Worm (Caenorhabditis elegans) whole organism, L4 larva: ENCODE data around the gene dach-1.

Experiments
- F10B5.3 ChIP-seq: sonication (generic microtip); optimal IDR thresholded peaks from 2 replicates; lab custom pipeline; 2016; ENCODE audit warnings: mild to moderate bottlenecking, missing genetic modification characterization, missing compliant biosample characterization
- F49E8.2 ChIP-seq: sonication (generic microtip); optimal IDR thresholded peaks from 2 replicates; lab custom pipeline; 2016; ENCODE audit warnings: missing compliant biosample characterization, mild to moderate bottlenecking, missing genetic modification characterization, borderline replicate concordance
- R02D3.7 ChIP-seq: fragments of 150-350 bp; sonication (generic microtip); optimal IDR thresholded peaks from 3 replicates; lab custom pipeline; 2014; ENCODE audit warnings: missing biosample characterization, missing genetic modification characterization
- arid-1 ChIP-seq: fragments of 200-800 bp; sonication (Bioruptor generic); conservative IDR thresholded peaks from 2 replicates; pipeline ENCODE4 v1.3.6; 2022; ENCODE audit warnings: missing genetic modification reagents, missing genetic modification characterization, missing compliant biosample characterization
- ces-1 ChIP-seq: fragments of 150-350 bp; sonication (generic microtip); optimal IDR thresholded peaks from 4 replicates; lab custom pipeline; 2014; ENCODE audit warnings: missing biosample characterization, missing genetic modification reagents, missing genetic modification characterization
- egl-27 ChIP-seq: sonication (generic microtip); optimal IDR thresholded peaks from 3 replicates; lab custom pipeline; 2017; ENCODE audit warnings: missing biosample characterization, missing genetic modification reagents, missing genetic modification characterization
- fkh-10 ChIP-seq: fragments of 150-350 bp; optimal IDR thresholded peaks from 2 replicates; lab custom pipeline; 2014; ENCODE audit warnings: missing biosample characterization, missing genetic modification reagents, missing genetic modification characterization
- lin-15B ChIP-seq: fragments of 150-350 bp; sonication (generic microtip); optimal IDR thresholded peaks from 3 replicates; lab custom pipeline; 2014; ENCODE audit warnings: missing biosample characterization, missing genetic modification characterization
- nhr-237 ChIP-seq: sonication (generic microtip); optimal IDR thresholded peaks from 2 replicates; lab custom pipeline; 2017; ENCODE audit warnings: missing biosample characterization, missing genetic modification characterization
- pha-4 ChIP-seq, 2 experiments: fragments of 150-350 bp in 1 of 2; fragments of 200-800 bp in 1 of 2; sonication (Bioruptor generic) in 1 of 2; IDR thresholded peaks in 1 of 2; optimal IDR thresholded peaks in 1 of 2; 2 replicates each; pipeline versions ENCODE4 v1.3.6 to Lab custom; 2014 to 2022; ENCODE audit warnings: missing genetic modification characterization in 2 of 2, missing genetic modification reagents in 2 of 2, missing biosample characterization in 1 of 2, missing compliant biosample characterization in 1 of 2
- tag-97 ChIP-seq: fragments of 200-800 bp; sonication (Bioruptor generic); IDR thresholded peaks from 2 replicates; pipeline ENCODE4 v1.3.6; 2022; ENCODE audit warnings: missing genetic modification characterization, missing compliant biosample characterization
- unc-62 ChIP-seq, 3 experiments: fragments of 150-350 bp in 1 of 3; sonication (generic microtip); optimal IDR thresholded peaks in 2 of 3; peaks in 1 of 3; 1 replicate in 1 of 3; 2 replicates in 2 of 3; lab custom pipeline; 2014 to 2017; ENCODE audit warnings: missing biosample characterization in 3 of 3, missing genetic modification characterization in 3 of 3, missing genetic modification reagents in 3 of 3, missing genotype in 1 of 3
- vab-7 ChIP-seq: fragments of 200-800 bp; sonication (Bioruptor generic); IDR thresholded peaks from 2 replicates; pipeline ENCODE4 v1.3.6; 2022; ENCODE audit warnings: missing genetic modification reagents, missing genetic modification characterization, missing compliant biosample characterization

- TF ChIP-seq tag-97 (GFP tag; lab: Robert Waterston, UW), result no peak
- no peak for TF ChIP-seq arid-1
- no peak for TF ChIP-seq pha-4 (GFP tag; IDR thresholded peaks at IDR 0.05; lab: Robert Waterston, UW)
- TF ChIP-seq pha-4 (tag; optimal IDR thresholded peaks at IDR 0.05; lab: Kevin White, UChicago), result no peak
- TF ChIP-seq F10B5.3 (tag; lab: Kevin White, UChicago), result no peak
- TF ChIP-seq fkh-10, result no peak
- TF ChIP-seq lin-15B (tag; lab: Kevin White, UChicago), result no peak
- no peak for TF ChIP-seq F49E8.2 (tag; lab: Kevin White, UChicago)
- no peak for TF ChIP-seq egl-27
- no peak for TF ChIP-seq R02D3.7 (tag; lab: Kevin White, UChicago)
- no peak for TF ChIP-seq ces-1 (GFP tag; lab: Kevin White, UChicago)
- no peak for TF ChIP-seq unc-62 (GFP tag; optimal IDR thresholded peaks at IDR 0.05 in 1 of 2; lab: Kevin White, UChicago)
- no peak for TF ChIP-seq unc-62 (tag; optimal IDR thresholded peaks at IDR 0.05; lab: Kevin White, UChicago)
- TF ChIP-seq nhr-237 (tag; lab: Kevin White, UChicago), result no peak
- no peak for TF ChIP-seq vab-7 (GFP tag; lab: Robert Waterston, UW)
Observed at ce11 chrV:3995838-3996237, 46.0 kb downstream of the dach-1 start, which contains the start of gene srx-62.
